Worm (Caenorhabditis elegans): ENCODE results near the gene Y43F8C.7.

The Y43F8C.7 gene

ce11 chrV:19643903-19644302 lies at the start of gene Y43F8C.7, which contains the start of gene mrps-28:
Gene Y43F8C.7, minus strand, starts transcription at chrV:19644030.
Gene mrps-28, plus strand, starts transcription at chrV:19644239.
- TF ChIP-seq W03F9.2 (tag; optimal IDR thresholded peaks at IDR 0.05) (peak; percentile 26), dao-5 (tag; optimal IDR thresholded peaks at IDR 0.05) (no peak), him-1 (tag; optimal IDR thresholded peaks at IDR 0.05) (no peak)

ce11 chrV:19691954-19692353 lies 48.1 kb upstream of the Y43F8C.7 start:
- no peak for TF ChIP-seq dao-5 (tag; optimal IDR thresholded peaks at IDR 0.05)
- no peak for TF ChIP-seq him-1 (tag; optimal IDR thresholded peaks at IDR 0.05)
- no peak for TF ChIP-seq W03F9.2 (tag; optimal IDR thresholded peaks at IDR 0.05)

DNA sequence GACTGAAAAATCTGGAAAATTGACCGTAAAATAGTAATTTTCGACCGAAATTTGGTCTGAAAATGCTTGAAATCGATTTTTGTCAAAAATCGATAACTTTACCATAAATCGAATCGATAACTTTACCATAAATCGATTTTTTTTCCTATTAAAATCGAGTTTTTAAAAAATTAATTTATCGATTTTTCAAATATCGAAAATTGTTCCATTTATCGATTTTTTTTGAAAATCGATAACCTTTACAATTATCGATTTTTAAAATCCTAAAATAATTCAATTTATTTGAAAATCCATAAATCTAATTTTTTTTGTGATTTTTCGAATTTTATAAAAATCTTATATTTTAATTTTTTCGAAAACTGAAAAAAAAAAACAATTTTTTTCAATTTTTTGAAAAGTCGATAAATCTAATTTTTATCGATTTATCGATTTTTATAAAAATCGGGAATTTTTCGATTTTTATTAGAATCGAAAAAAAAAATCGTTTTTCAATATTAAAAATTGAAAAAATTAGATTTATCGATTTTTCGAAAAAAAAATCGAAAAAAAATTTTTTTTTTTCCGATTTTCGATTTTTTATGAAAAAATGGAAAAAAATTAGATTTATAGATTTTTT lies 47.5 kb upstream of the Y43F8C.7 start:
- TF ChIP-seq W03F9.2 (tag; optimal IDR thresholded peaks at IDR 0.05) (no peak), dao-5 (tag; optimal IDR thresholded peaks at IDR 0.05) (no peak), him-1 (tag; optimal IDR thresholded peaks at IDR 0.05) (no peak)

DNA sequence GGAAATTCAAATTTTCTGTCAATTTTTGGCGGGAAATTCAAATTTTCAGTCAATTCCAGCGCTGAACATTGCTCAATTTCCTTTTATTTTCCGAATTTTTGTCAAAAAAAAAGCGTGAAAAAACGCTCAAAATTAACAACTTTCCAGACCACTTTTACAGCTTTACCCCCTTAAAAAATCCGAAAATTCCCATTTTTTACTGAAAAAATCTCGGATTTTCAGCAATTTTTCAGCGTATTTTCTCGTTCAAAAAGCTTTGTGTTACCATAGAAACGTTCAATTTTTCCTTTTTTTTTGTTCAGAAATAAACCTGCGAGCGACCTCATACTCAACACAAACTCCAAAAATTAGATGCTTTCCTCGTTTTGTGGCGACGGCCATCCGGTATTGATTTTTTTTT lies 30.7 kb upstream of the Y43F8C.7 start, which contains the start of gene mrp-7:
mrp-7 (plus strand) TSS at position 301 of the 400 bp plus-strand sequence.
- TF ChIP-seq him-1 (tag; optimal IDR thresholded peaks at IDR 0.05) (no peak), dao-5 (tag; optimal IDR thresholded peaks at IDR 0.05) (no peak), W03F9.2 (tag; optimal IDR thresholded peaks at IDR 0.05) (no peak)

ce11 chrV:19673298-19673903 lies 29.6 kb upstream of the Y43F8C.7 start:
- TF ChIP-seq him-1 (tag; optimal IDR thresholded peaks at IDR 0.05), result no peak
- no peak for TF ChIP-seq W03F9.2 (tag; optimal IDR thresholded peaks at IDR 0.05)
- no peak for TF ChIP-seq dao-5 (tag; optimal IDR thresholded peaks at IDR 0.05)

- TF ChIP-seq him-1 (tag; optimal IDR thresholded peaks at IDR 0.05) (no peak), W03F9.2 (tag; optimal IDR thresholded peaks at IDR 0.05) (no peak), dao-5 (tag; optimal IDR thresholded peaks at IDR 0.05) (no peak)
These were observed 28.5 kb upstream of the Y43F8C.7 start for ce11 chrV:19672357-19672756.

DNA sequence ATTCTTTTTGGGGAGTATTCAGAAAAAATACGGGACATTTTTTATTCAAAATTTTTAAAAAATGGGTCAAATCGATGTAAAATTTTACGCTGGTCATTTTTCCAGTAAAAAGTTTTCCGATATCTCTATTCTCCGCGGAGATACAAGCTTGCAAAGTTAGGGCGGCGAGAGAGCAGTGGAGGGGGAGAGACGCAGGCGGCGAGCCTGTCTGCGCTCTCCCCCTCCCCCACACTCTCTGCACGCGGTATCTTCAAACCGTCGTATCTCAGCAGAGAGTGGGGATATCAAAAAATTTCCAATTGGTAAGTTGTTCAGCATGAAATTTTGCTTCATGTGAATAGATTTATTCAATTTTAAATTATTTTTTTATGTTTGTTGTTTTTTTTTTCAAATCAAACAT lies 28.0 kb upstream of the Y43F8C.7 start:
- TF ChIP-seq him-1 (tag; optimal IDR thresholded peaks at IDR 0.05) (no peak), W03F9.2 (tag; optimal IDR thresholded peaks at IDR 0.05) (no peak), dao-5 (tag; optimal IDR thresholded peaks at IDR 0.05) (no peak)

DNA sequence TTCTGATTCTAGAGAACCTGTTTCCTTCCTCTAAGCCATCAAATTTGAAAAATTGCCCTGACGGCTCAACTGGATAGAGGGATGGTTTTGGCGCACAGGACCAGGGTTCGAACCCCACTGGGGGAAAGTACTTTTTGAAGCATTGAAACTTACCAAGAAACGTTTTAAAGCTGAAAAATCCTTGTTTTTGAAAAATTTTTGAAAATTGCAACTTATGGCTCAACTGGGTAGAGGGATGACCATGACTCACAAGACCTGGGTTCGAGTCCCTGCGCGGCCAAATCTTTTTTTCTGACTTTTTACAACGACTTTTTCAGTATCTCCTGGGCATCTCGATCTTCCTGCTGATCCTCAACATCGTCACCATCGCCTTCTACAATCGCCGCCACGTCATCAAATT lies 27.0 kb upstream of the Y43F8C.7 start:
- TF ChIP-seq W03F9.2 (tag; optimal IDR thresholded peaks at IDR 0.05), result no peak
- TF ChIP-seq him-1 (tag; optimal IDR thresholded peaks at IDR 0.05), result no peak
- no peak for TF ChIP-seq dao-5 (tag; optimal IDR thresholded peaks at IDR 0.05)

DNA sequence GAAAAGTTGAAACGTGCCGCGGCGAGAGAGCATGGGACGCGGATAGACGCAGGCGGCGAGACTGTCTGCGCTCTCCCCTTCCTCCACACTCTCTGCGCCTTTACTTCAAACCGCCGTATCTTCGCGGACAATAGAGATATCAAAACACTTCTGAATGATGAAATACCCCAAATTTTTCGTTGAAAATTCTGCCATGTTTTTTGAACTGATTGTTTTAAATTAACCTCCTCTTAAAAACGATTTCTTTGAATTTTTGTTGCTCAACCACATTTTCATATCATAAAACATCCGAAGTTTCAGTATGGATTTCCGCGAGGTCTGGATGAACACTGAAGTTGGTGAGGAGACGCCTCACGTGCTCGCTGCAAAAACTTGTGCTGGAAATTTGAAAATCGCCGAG lies 26.1 kb upstream of the Y43F8C.7 start, which contains the start of gene Y43F8C.11:
Y43F8C.11 (plus strand) TSS at position 301 of the 400 bp plus-strand sequence.
- TF ChIP-seq him-1 (tag; optimal IDR thresholded peaks at IDR 0.05) (no peak), W03F9.2 (tag; optimal IDR thresholded peaks at IDR 0.05) (no peak), dao-5 (tag; optimal IDR thresholded peaks at IDR 0.05) (no peak)

ce11 chrV:19668213-19668612 lies 24.4 kb upstream of the Y43F8C.7 start:
- TF ChIP-seq dao-5 (tag; optimal IDR thresholded peaks at IDR 0.05) (no peak), W03F9.2 (tag; optimal IDR thresholded peaks at IDR 0.05) (no peak), him-1 (tag; optimal IDR thresholded peaks at IDR 0.05) (no peak)

DNA sequence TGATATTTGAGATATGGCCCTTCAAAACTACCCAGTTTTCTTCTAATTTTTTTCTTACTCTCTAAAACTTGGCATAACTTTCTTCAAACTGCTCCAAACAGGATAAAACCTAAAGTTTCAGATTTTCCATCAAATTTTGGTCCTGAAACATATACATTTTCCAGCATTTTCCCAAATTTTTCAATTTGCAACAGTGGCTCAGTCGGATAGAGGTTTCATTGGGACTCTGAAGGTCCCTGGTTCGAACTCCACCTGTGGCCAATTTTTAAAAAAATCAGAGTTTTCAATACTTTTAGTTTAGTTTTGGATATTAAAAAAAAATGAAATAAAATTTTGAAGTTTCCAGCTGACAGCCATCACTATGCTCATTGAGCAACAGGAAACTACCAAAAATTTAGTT lies 23.9 kb upstream of the Y43F8C.7 start:
- TF ChIP-seq him-1 (tag; optimal IDR thresholded peaks at IDR 0.05), result no peak
- TF ChIP-seq dao-5 (tag; optimal IDR thresholded peaks at IDR 0.05), result no peak
- TF ChIP-seq W03F9.2 (tag; optimal IDR thresholded peaks at IDR 0.05), result no peak

- TF ChIP-seq W03F9.2 (tag; optimal IDR thresholded peaks at IDR 0.05) (no peak), dao-5 (tag; optimal IDR thresholded peaks at IDR 0.05) (no peak), him-1 (tag; optimal IDR thresholded peaks at IDR 0.05) (no peak)
These were observed 22.5 kb upstream of the Y43F8C.7 start for ce11 chrV:19666308-19666707.

DNA sequence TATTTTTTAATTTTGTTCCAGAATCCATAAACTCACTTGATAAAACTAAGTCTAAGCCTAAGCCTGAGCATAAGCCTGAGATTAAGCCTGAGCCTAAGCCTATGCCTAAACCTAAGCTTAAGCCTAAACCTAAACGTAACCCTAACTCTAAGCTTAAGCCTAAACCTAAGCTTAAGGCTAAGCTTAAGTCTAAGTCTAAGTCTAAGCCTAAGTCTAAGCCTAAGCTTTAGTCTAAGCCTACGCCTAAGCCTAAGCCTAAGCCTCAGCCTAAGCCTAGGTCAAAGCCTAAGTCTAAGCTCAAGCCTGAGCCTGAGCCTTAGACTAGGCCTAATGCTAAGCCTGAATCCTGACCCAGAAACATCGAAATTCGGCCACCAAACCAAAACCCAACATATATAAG lies 20.7 kb upstream of the Y43F8C.7 start:
- TF ChIP-seq W03F9.2 (tag; optimal IDR thresholded peaks at IDR 0.05) (no peak), him-1 (tag; optimal IDR thresholded peaks at IDR 0.05) (no peak), dao-5 (tag; optimal IDR thresholded peaks at IDR 0.05) (no peak)

DNA sequence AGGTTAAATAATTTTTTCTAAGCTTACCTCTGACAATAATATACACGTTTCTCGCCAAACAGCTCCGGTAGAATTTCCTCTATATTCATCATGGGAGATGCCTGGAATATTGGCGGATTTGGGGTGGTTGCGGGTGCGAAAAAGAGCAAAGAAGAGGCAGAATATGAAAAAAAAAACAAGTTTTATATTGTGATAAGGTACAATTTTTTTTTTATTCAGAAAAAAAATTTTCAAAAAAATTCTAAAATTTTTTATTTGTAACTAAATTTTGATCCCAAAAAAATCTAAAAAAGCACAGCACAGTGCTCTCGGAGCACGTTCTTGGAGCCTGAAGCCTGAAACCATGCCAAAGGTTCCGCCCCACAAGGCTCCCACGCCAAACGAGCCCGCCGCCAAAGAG lies 11.3 kb upstream of the Y43F8C.7 start, which contains the start of gene dmd-3:
dmd-3 (minus strand) TSS at position 101 of the 400 bp plus-strand sequence.
- no peak for TF ChIP-seq him-1 (tag; optimal IDR thresholded peaks at IDR 0.05)
- TF ChIP-seq dao-5 (tag; optimal IDR thresholded peaks at IDR 0.05), result no peak
- TF ChIP-seq W03F9.2 (tag; optimal IDR thresholded peaks at IDR 0.05), result no peak

Measured in whole organism, L4/young adult.